Fruit fly (Drosophila melanogaster) Kc167 (cell line): Measurements from ENCODE around the gene CG43924.

ENCODE experiments used
- Sin3A ChIP-seq: fragments of >200 bp; optimal IDR thresholded peaks from 2 replicates; lab custom pipeline; 2018; ENCODE audit warnings: missing external identifiers
- insv ChIP-seq: fragments of >200 bp; optimal IDR thresholded peaks from 3 replicates; lab custom pipeline; 2018; ENCODE audit warnings: missing external identifiers
- psq ChIP-seq: fragments of >200 bp; optimal IDR thresholded peaks from 2 replicates; lab custom pipeline; 2017; ENCODE audit warnings: missing external identifiers

- no peak for TF ChIP-seq insv (lab: Kevin White, UChicago)
- TF ChIP-seq Sin3A = no peak
- no peak for TF ChIP-seq psq
These were observed 25.0 kb upstream of the CG43924 start for dm6 chr2L:15735918-15736317.
